Fruit fly (Drosophila melanogaster): ENCODE data around the gene Gbeta13F.

Gbeta13F gene

dm6 chrX:15859869-15860268, at the start of gene Gbeta13F:
Gbeta13F (plus strand) TSS chrX:15860115.
- TF ChIP-seq HLH106 (tag; optimal IDR thresholded peaks at IDR 0.05) (peak; percentile 19), brk (GFP tag; optimal IDR thresholded peaks at IDR 0.05) (no peak), foxo (GFP tag; optimal IDR thresholded peaks at IDR 0.05) (no peak), Dif (GFP tag; optimal IDR thresholded peaks at IDR 0.05; ENCODE audit: partially characterized antibody) (no peak), Hr83 (GFP tag; optimal IDR thresholded peaks at IDR 0.05; ENCODE audit: poor library complexity, severe bottlenecking) (peak; percentile 20)

- TF ChIP-seq fru (GFP tag; optimal IDR thresholded peaks at IDR 0.05) (peak; percentile 13), Myc (optimal IDR thresholded peaks at IDR 0.05) (no peak), dl (GFP tag; optimal IDR thresholded peaks at IDR 0.05; ENCODE audit: insufficient read depth in 1 of 2, partially characterized antibody in 2 of 2) (peak; percentile 98 to 99), brk (GFP tag; optimal IDR thresholded peaks at IDR 0.05) (peak; percentile 66), Mio (GFP tag; optimal IDR thresholded peaks at IDR 0.05) (no peak), psq (GFP tag; optimal IDR thresholded peaks at IDR 0.05) (peak; percentile 65), Abd-B (GFP tag; optimal IDR thresholded peaks at IDR 0.05) (peak; percentile 41), dmrt93B (GFP tag; optimal IDR thresholded peaks at IDR 0.05) (no peak), Jra (GFP tag; optimal IDR thresholded peaks at IDR 0.05) (peak; percentile 50), CG9705 (GFP tag; optimal IDR thresholded peaks at IDR 0.05) (no peak), sv (GFP tag; optimal IDR thresholded peaks at IDR 0.05) (no peak), Hr83 (GFP tag; optimal IDR thresholded peaks at IDR 0.05; ENCODE audit: poor library complexity, severe bottlenecking) (peak; percentile 69), tai (GFP tag; optimal IDR thresholded peaks at IDR 0.05) (no peak), Sp1 (GFP tag; optimal IDR thresholded peaks at IDR 0.05) (peak; percentile 15), jim (GFP tag; optimal IDR thresholded peaks at IDR 0.05) (peak; percentile 26), woc (GFP tag; optimal IDR thresholded peaks at IDR 0.05) (peak; percentile 40), Dif (GFP tag; optimal IDR thresholded peaks at IDR 0.05; ENCODE audit: partially characterized antibody) (peak; percentile 99), Dfd (GFP tag; optimal IDR thresholded peaks at IDR 0.05) (no peak), OdsH (GFP tag; optimal IDR thresholded peaks at IDR 0.05) (peak; percentile 17), lola (GFP tag; optimal IDR thresholded peaks at IDR 0.05) (no peak), ey (GFP tag; optimal IDR thresholded peaks at IDR 0.05) (peak; percentile 16), Hr78 (GFP tag; optimal IDR thresholded peaks at IDR 0.05) (peak; percentile 5), br (GFP tag; optimal IDR thresholded peaks at IDR 0.05) (peak; percentile 47), GATAd (GFP tag; optimal IDR thresholded peaks at IDR 0.05) (no peak), h (GFP tag; optimal IDR thresholded peaks at IDR 0.05) (peak; percentile 46), HLH106 (tag; optimal IDR thresholded peaks at IDR 0.05) (no peak), pan (optimal IDR thresholded peaks at IDR 0.05) (no peak), Vsx2 (GFP tag; optimal IDR thresholded peaks at IDR 0.05; ENCODE audit: partially characterized antibody) (peak; percentile 93), sage (GFP tag; optimal IDR thresholded peaks at IDR 0.05) (peak; percentile 44), Rel (GFP tag; optimal IDR thresholded peaks at IDR 0.05) (peak; percentile 17), Rel (tag; optimal IDR thresholded peaks at IDR 0.05) (peak; percentile 28), usp (GFP tag; optimal IDR thresholded peaks at IDR 0.05) (no peak), CG32264 (GFP tag; optimal IDR thresholded peaks at IDR 0.05) (peak; percentile 22), dsf (GFP tag; optimal IDR thresholded peaks at IDR 0.05; ENCODE audit: borderline replicate concordance) (peak; percentile 40), CrebA (GFP tag; optimal IDR thresholded peaks at IDR 0.05; ENCODE audit: borderline replicate concordance) (peak; percentile 70), N (GFP tag; optimal IDR thresholded peaks at IDR 0.05) (peak; percentile 91), foxo (GFP tag; optimal IDR thresholded peaks at IDR 0.05) (peak; percentile 15 to 53), rgr (GFP tag; optimal IDR thresholded peaks at IDR 0.05) (peak; percentile 23), Hnf4 (GFP tag; optimal IDR thresholded peaks at IDR 0.05) (peak; percentile 2)
Measured at dm6 chrX:15811666-15812614, 48.0 kb upstream of the Gbeta13F start.

Data from whole organism, wandering third instar larva.